Fruit fly (Drosophila melanogaster): ENCODE results near the gene Mcr.
A peak's percentile ranks its signal among the peaks of the same experiment; 100 is the strongest.

Gene Mcr

dm6 chr2L:8097461-8097860 lies 14.7 kb upstream of the Mcr start (continued):
- no peak for TF ChIP-seq tx (GFP tag; optimal IDR thresholded peaks at IDR 0.05)
- TF ChIP-seq tna (GFP tag; IDR thresholded peaks at IDR 0.05; ENCODE audit: partially characterized antibody) = no peak
- peak; percentile 25; the same call in 1 of the 2 replicates for TF ChIP-seq ranshi (GFP tag; IDR thresholded peaks at IDR 0.05)
- TF ChIP-seq vfl (GFP tag; optimal IDR thresholded peaks at IDR 0.05) = no peak
- peak; percentile 12 for TF ChIP-seq CG17186 (GFP tag; optimal IDR thresholded peaks at IDR 0.05)
- peak; percentile 75 for TF ChIP-seq CG2678 (tag; optimal IDR thresholded peaks at IDR 0.05)
- TF ChIP-seq CG7357 (GFP tag; IDR thresholded peaks at IDR 0.05) = no peak
- peak; percentile 48 for TF ChIP-seq CG17912 (GFP tag; optimal IDR thresholded peaks at IDR 0.05)
- no peak for TF ChIP-seq CG15073 (GFP tag; optimal IDR thresholded peaks at IDR 0.05)
- no peak for TF ChIP-seq Tbp (GFP tag; optimal IDR thresholded peaks at IDR 0.05)
- TF ChIP-seq Sin3A (optimal IDR thresholded peaks at IDR 0.05) = no peak
- peak; percentile 18 for TF ChIP-seq CG2120 (GFP tag; optimal IDR thresholded peaks at IDR 0.05)
- no peak for TF ChIP-seq Nf-YA (GFP tag; IDR thresholded peaks at IDR 0.05)
- TF ChIP-seq CG4707 (GFP tag; optimal IDR thresholded peaks at IDR 0.05) = peak; percentile 17
- peak; percentile 50 for TF ChIP-seq bigmax (GFP tag; optimal IDR thresholded peaks at IDR 0.05)
- peak; percentile 90 for TF ChIP-seq crol (GFP tag; IDR thresholded peaks at IDR 0.05)
- TF ChIP-seq klu (GFP tag; IDR thresholded peaks at IDR 0.05) = no peak
- no peak for TF ChIP-seq Mad (GFP tag; optimal IDR thresholded peaks at IDR 0.05)
- TF ChIP-seq CG13894 (tag; optimal IDR thresholded peaks at IDR 0.05) = peak; percentile 46
- TF ChIP-seq z (GFP tag; IDR thresholded peaks at IDR 0.05) = no peak
- no peak for TF ChIP-seq CG14050 (GFP tag; IDR thresholded peaks at IDR 0.05)
- TF ChIP-seq NC2β (GFP tag; optimal IDR thresholded peaks at IDR 0.05) = no peak
- TF ChIP-seq ttk (GFP tag; IDR thresholded peaks at IDR 0.05) = no peak
- no peak for TF ChIP-seq CG42726 (GFP tag; IDR thresholded peaks at IDR 0.05; ENCODE audit: partially characterized antibody)
- TF ChIP-seq CG1602 (GFP tag; optimal IDR thresholded peaks at IDR 0.05) = no peak
- TF ChIP-seq nerfin-1 (tag; optimal IDR thresholded peaks at IDR 0.05) = no peak
- TF ChIP-seq CG4404 (GFP tag; IDR thresholded peaks at IDR 0.05) = no peak
- TF ChIP-seq luna (GFP tag; optimal IDR thresholded peaks at IDR 0.05) = no peak
- no peak for TF ChIP-seq Lpt (GFP tag; optimal IDR thresholded peaks at IDR 0.05)
- peak; percentile 35 for TF ChIP-seq NfI (GFP tag; optimal IDR thresholded peaks at IDR 0.05)
- TF ChIP-seq ase (GFP tag; IDR thresholded peaks at IDR 0.05) = no peak; the same call in 2 of the 3 replicates
- TF ChIP-seq CG17802 (tag; optimal IDR thresholded peaks at IDR 0.05) = no peak
- TF ChIP-seq CG10147 (GFP tag; optimal IDR thresholded peaks at IDR 0.05) = peak; percentile 52
- TF ChIP-seq Deaf1 (tag; optimal IDR thresholded peaks at IDR 0.05) = no peak
- no peak for TF ChIP-seq CG14667 (GFP tag; IDR thresholded peaks at IDR 0.05)
- peak in 1 of 2 experiments; percentile 76 for TF ChIP-seq Eip74EF (GFP tag; optimal IDR thresholded peaks at IDR 0.05)
- no peak for TF ChIP-seq chn (GFP tag; optimal IDR thresholded peaks at IDR 0.05)
- TF ChIP-seq MESR4 (GFP tag; optimal IDR thresholded peaks at IDR 0.05) = no peak
- no peak for TF ChIP-seq Hmx (GFP tag; optimal IDR thresholded peaks at IDR 0.05)
- TF ChIP-seq en (GFP tag; optimal IDR thresholded peaks at IDR 0.05) = no peak
- TF ChIP-seq HLH3B (GFP tag; IDR thresholded peaks at IDR 0.05) = no peak
- TF ChIP-seq aop (GFP tag; IDR thresholded peaks at IDR 0.05) = no peak
- TF ChIP-seq CG7786 (GFP tag; optimal IDR thresholded peaks at IDR 0.05) = no peak
- TF ChIP-seq CG1832 (GFP tag; optimal IDR thresholded peaks at IDR 0.05) = no peak
- no peak for TF ChIP-seq CG17612 (GFP tag; IDR thresholded peaks at IDR 0.05)
- TF ChIP-seq zen2 (GFP tag; IDR thresholded peaks at IDR 0.05; ENCODE audit: partially characterized antibody) = no peak
- no peak for TF ChIP-seq Ptx1 (GFP tag; IDR thresholded peaks at IDR 0.05)
- peak; percentile 46 for TF ChIP-seq CG2712 (tag; optimal IDR thresholded peaks at IDR 0.05)
- no peak for TF ChIP-seq HLHmδ (GFP tag; optimal IDR thresholded peaks at IDR 0.05)
- no peak for TF ChIP-seq CG7745 (tag; optimal IDR thresholded peaks at IDR 0.05)
- TF ChIP-seq toy (GFP tag; IDR thresholded peaks at IDR 0.05) = no peak
- peak; percentile 50 for TF ChIP-seq sob (GFP tag; IDR thresholded peaks at IDR 0.05)
- TF ChIP-seq NC2α (GFP tag; optimal IDR thresholded peaks at IDR 0.05) = no peak
